Fruit fly (Drosophila melanogaster): ENCODE results near the gene Spn85F.

dm6 chr3R:9966109-9966701 lies 30.8 kb upstream of the Spn85F start:
- TF ChIP-seq fd96Ca (GFP tag; IDR thresholded peaks at IDR 0.05) (0 out of 3 replicates have a peak, but pooled peaks have one; percentile 10), CG14655 (GFP tag; optimal IDR thresholded peaks at IDR 0.05) (peak; percentile 69), Snoo (tag; optimal IDR thresholded peaks at IDR 0.05) (peak; percentile 20), CG32121 (GFP tag; IDR thresholded peaks at IDR 0.05) (peak; percentile 13; the same call in 1 of the 2 replicates), CG8159 (tag; optimal IDR thresholded peaks at IDR 0.05) (peak; percentile 93), CG34367 (tag; optimal IDR thresholded peaks at IDR 0.05) (peak; percentile 87), gl (tag; optimal IDR thresholded peaks at IDR 0.05) (peak; percentile 63), EcR (GFP tag; optimal IDR thresholded peaks at IDR 0.05) (peak; percentile 91), CG8301 (tag; optimal IDR thresholded peaks at IDR 0.05) (peak; percentile 68), Ets98B (GFP tag; IDR thresholded peaks at IDR 0.05) (no peak), CG13204 (GFP tag; optimal IDR thresholded peaks at IDR 0.05) (peak; percentile 33), Pif1A (GFP tag; optimal IDR thresholded peaks at IDR 0.05) (peak; percentile 49)

All from whole organism, pupa.